Fruit fly (Drosophila melanogaster): Measurements from ENCODE around the gene CG5880.
A peak's percentile ranks its signal among the peaks of the same experiment; 100 is the strongest.

Gene CG5880

dm6 chr3R:27116465-27117092, at the start of gene CG5880, which contains the start of gene CG6066:
TSS of gene CG5880 (plus strand) at chr3R:27116745.
TSS of gene CG6066 (minus strand) at chr3R:27116707.
- no peak for TF ChIP-seq cnc (optimal IDR thresholded peaks at IDR 0.05)
- no peak for TF ChIP-seq CG7101 (tag; optimal IDR thresholded peaks at IDR 0.05)

DNA sequence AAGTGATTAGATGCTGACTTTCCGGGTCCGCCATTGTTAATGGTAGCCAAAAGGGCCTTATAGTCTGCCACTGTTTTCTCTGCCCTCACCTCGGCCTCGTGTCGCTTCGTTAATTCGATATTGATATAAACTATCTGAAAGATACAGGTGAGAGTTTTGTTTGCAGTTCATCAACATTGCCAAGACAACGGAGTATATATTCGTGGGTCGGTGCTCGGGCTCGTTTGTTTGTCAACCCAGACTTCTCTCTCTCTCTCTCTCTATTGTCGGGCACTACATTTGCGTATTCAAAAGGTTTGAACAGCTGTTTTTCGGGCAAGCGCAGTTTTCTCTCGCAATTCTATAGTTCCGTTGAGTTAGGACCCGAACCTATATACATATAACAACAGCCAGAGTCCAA, 49.2 kb upstream of the CG5880 start:
- peak; percentile 8 for TF ChIP-seq CG14711 (tag; optimal IDR thresholded peaks at IDR 0.05)
- no peak for TF ChIP-seq pad (GFP tag; optimal IDR thresholded peaks at IDR 0.05)
- no peak for TF ChIP-seq CG7045 (GFP tag; optimal IDR thresholded peaks at IDR 0.05)

DNA sequence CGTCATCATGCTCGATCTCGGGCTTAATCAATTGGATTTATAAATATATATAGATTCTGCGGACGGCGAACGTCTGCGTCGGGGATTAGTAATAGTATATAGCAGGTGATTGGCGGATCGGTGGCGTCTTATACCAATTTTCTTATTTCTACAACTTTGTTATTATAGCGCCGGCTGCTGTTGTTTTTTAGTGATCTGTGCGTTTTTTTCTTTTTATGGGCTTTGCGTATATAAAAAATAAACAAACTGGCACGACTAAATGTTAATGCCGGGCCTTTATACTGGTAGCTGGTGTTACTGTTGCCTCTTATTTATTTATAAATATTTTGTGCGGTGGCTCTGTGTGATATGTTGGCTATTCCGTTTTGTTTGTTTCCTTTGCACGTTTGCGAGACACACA, 47.3 kb upstream of the CG5880 start:
- peak; percentile 75 for TF ChIP-seq kay (GFP tag; ENCODE audit: borderline replicate concordance)
- TF ChIP-seq CG7045 (GFP tag; optimal IDR thresholded peaks at IDR 0.05): no peak

dm6 chr3R:27069810-27070625, 46.5 kb upstream of the CG5880 start, which contains the start of gene spz:
TSS of gene spz (minus strand) at chr3R:27070070.
- TF ChIP-seq pad (GFP tag; optimal IDR thresholded peaks at IDR 0.05): peak; percentile 46
- peak; percentile 11 for TF ChIP-seq CG12768 (GFP tag; optimal IDR thresholded peaks at IDR 0.05)
- peak; percentile 31 for TF ChIP-seq bab1 (GFP tag; optimal IDR thresholded peaks at IDR 0.05)
- no peak for TF ChIP-seq cic (GFP tag; optimal IDR thresholded peaks at IDR 0.05)
- peak; percentile 40 for TF ChIP-seq ovo (GFP tag; optimal IDR thresholded peaks at IDR 0.05)

- TF ChIP-seq kay (GFP tag; ENCODE audit: borderline replicate concordance): peak; percentile 69
- TF ChIP-seq bab1 (GFP tag; optimal IDR thresholded peaks at IDR 0.05): no peak
- peak; percentile 14 for TF ChIP-seq CG12768 (GFP tag; optimal IDR thresholded peaks at IDR 0.05)
Observed at dm6 chr3R:27070906-27071498, 45.5 kb upstream of the CG5880 start.

- TF ChIP-seq tj (GFP tag; optimal IDR thresholded peaks at IDR 0.05) (no peak), ovo (GFP tag; optimal IDR thresholded peaks at IDR 0.05) (no peak)
Observed at dm6 chr3R:27075694-27076093, 40.9 kb upstream of the CG5880 start, which contains the start of gene CG14257. TSS of gene CG14257 (plus strand) at chr3R:27075870.

DNA sequence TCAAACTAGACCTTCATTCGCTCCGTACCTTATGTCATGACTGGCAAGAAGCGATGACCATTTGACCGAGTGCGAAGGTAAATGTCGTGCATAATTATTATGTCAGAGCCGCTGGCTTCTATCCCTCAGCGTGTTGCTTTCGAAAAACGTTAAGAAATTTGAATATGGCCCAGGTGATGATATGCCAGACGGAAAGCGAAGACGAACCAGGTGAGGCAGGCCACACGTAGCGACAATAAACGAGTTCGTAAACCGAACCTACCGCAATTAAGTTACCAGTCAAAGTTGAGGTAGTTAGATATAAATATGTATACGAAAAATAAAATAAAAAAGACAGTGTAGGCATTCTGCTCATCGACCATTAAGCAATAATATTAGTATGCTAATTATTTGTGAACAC, 39.9 kb upstream of the CG5880 start:
- TF ChIP-seq CG7045 (GFP tag; optimal IDR thresholded peaks at IDR 0.05) (no peak), cic (GFP tag; optimal IDR thresholded peaks at IDR 0.05) (no peak), cnc (optimal IDR thresholded peaks at IDR 0.05) (no peak), CG5204 (GFP tag; optimal IDR thresholded peaks at IDR 0.05) (no peak), ovo (GFP tag; optimal IDR thresholded peaks at IDR 0.05) (no peak), bab1 (GFP tag; optimal IDR thresholded peaks at IDR 0.05) (no peak), Hr96 (GFP tag; optimal IDR thresholded peaks at IDR 0.05) (no peak), toe (GFP tag; optimal IDR thresholded peaks at IDR 0.05) (no peak), CG12768 (GFP tag; optimal IDR thresholded peaks at IDR 0.05) (no peak), pad (GFP tag; optimal IDR thresholded peaks at IDR 0.05) (no peak), Mnt (GFP tag; optimal IDR thresholded peaks at IDR 0.05) (no peak), Clk (GFP tag; optimal IDR thresholded peaks at IDR 0.05) (no peak), Crg-1 (GFP tag; optimal IDR thresholded peaks at IDR 0.05) (no peak), CG11617 (GFP tag; optimal IDR thresholded peaks at IDR 0.05) (no peak), CG1620 (GFP tag; optimal IDR thresholded peaks at IDR 0.05) (no peak), CG7101 (tag; optimal IDR thresholded peaks at IDR 0.05) (no peak), CG14711 (tag; optimal IDR thresholded peaks at IDR 0.05) (no peak)

DNA sequence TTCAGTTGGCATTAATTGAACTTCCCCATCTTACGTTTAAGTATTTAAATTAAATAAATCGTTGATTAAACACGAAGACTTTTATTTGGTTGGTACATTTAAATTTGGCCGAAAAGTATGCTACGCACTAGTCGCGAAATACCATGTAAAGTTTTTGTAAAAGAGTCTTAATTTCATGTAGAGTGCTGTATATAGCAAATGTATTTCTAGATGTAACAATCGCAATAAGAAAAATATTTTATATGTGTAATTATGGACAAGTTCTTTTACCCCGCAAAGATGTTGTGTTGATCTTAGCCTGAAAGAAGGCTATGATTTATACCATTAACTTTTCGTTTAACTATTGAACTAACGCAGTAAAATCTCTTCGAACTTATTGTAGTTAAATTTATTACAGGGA, 33.8 kb upstream of the CG5880 start:
- no peak for TF ChIP-seq CG33017 (tag; optimal IDR thresholded peaks at IDR 0.05)
- TF ChIP-seq toe (GFP tag; optimal IDR thresholded peaks at IDR 0.05): no peak
- TF ChIP-seq ovo (GFP tag; optimal IDR thresholded peaks at IDR 0.05): no peak
- no peak for TF ChIP-seq Clk (GFP tag; optimal IDR thresholded peaks at IDR 0.05)
- no peak for TF ChIP-seq Hr96 (GFP tag; optimal IDR thresholded peaks at IDR 0.05)
- no peak for TF ChIP-seq CG1620 (GFP tag; optimal IDR thresholded peaks at IDR 0.05)
- no peak for TF ChIP-seq bab1 (GFP tag; optimal IDR thresholded peaks at IDR 0.05)

Measured in whole organism, adult.